Fruit fly (Drosophila melanogaster): Measurements from ENCODE around the gene cmb.

DNA sequence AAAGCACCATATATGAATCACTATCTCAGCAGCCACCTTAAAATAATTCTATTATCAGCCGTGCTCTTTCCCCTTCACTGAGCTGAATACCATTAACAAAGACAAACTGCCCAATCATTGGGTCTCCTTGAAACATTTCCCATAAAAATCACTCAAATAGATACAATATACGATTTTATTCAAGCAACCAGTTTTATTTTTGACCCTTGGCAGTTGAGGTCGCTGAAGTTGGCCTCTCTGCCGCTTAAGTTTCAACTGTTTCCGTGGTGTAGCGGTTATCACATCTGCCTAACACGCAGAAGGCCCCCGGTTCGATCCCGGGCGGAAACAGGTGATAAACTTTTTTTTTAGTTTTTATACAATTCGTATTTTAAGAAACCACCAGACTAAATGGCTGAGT is 9.6 kb upstream of the cmb start:
- no peak for TF ChIP-seq CG8478 (optimal IDR thresholded peaks at IDR 0.05)
- no peak for TF ChIP-seq CTCF (optimal IDR thresholded peaks at IDR 0.05)

Measured in S2 (cell line).